Worm (Caenorhabditis elegans): Measurements from ENCODE around the gene srsx-36.

DNA sequence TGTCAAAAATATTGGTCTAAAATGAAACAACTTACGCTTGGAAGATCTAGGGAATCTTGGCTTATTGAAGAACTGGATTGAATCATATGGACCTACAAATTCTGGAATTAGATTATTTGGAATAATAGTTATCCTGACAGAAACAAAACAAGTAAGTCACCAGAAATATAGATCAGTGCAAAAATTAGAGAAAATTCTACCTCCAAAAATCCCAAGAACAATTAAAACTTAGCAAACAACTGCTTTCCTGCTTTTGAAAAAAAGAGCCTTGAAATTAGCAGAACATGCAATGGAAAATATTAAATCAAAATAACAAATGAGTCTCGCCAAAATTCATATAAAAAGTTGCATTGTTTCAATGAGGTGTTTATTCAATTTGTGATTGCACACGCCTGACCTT, 36.3 kb downstream of the srsx-36 start, which contains the start of gene nhr-60:
- TF ChIP-seq ttx-3 (tag; optimal IDR thresholded peaks at IDR 0.05) (no peak), unc-86 (tag; optimal IDR thresholded peaks at IDR 0.05) (no peak), T23F11.4 (GFP tag; optimal IDR thresholded peaks at IDR 0.05) (no peak), pag-3 (tag; optimal IDR thresholded peaks at IDR 0.05; ENCODE audit: borderline replicate concordance) (no peak), ama-1 (optimal IDR thresholded peaks at IDR 0.05) (no peak), ceh-24 (tag; optimal IDR thresholded peaks at IDR 0.05) (no peak)

All from whole organism, late embryonic.